Fruit fly (Drosophila melanogaster) whole organism, prepupa: ENCODE measurements around the gene CG34278.

ENCODE experiments used
- CG6854 ChIP-seq: fragments of 200-800 bp; sonication (Bioruptor generic); optimal IDR thresholded peaks from 2 replicates; lab custom pipeline; 2017; ENCODE audit warnings: missing biosample characterization, mild to moderate bottlenecking, missing genetic modification characterization
- CG8632 ChIP-seq: fragments of 200-800 bp; sonication (Bioruptor generic); optimal IDR thresholded peaks from 3 replicates; lab custom pipeline; 2016; ENCODE audit warnings: missing biosample characterization, missing genetic modification characterization
- Eip78C ChIP-seq: fragments of 200-800 bp; sonication (Bioruptor generic); peaks from one replicate; lab custom pipeline; 2016; ENCODE audit warnings: missing biosample characterization, missing genetic modification characterization
- Hr38 ChIP-seq: sonication (Bioruptor generic); optimal IDR thresholded peaks from 2 replicates; lab custom pipeline; 2016; ENCODE audit warnings: missing biosample characterization, missing genetic modification characterization
- Hr39 ChIP-seq: fragments of 200-800 bp; sonication (Bioruptor generic); optimal IDR thresholded peaks from 2 replicates; lab custom pipeline; 2016; ENCODE audit warnings: missing biosample characterization, missing genetic modification characterization
- Lpt ChIP-seq: fragments of 200-800 bp; sonication (Bioruptor generic); optimal IDR thresholded peaks from 3 replicates; lab custom pipeline; 2016; ENCODE audit warnings: missing biosample characterization, missing genetic modification characterization
- acj6 ChIP-seq: fragments of 200-800 bp; sonication (Bioruptor generic); optimal IDR thresholded peaks from 3 replicates; lab custom pipeline; 2016; ENCODE audit warnings: missing biosample characterization, missing genetic modification characterization
- eg ChIP-seq: fragments of 200-800 bp; sonication (Bioruptor generic); IDR thresholded peaks from 3 replicates; pipeline ENCODE4 v1.3.6; 2022; ENCODE audit warnings: missing biosample characterization, missing genetic modification characterization
- fd59A ChIP-seq: fragments of 200-800 bp; sonication (Bioruptor generic); optimal IDR thresholded peaks from 2 replicates; lab custom pipeline; 2017; ENCODE audit warnings: missing biosample characterization, mild to moderate bottlenecking, missing genetic modification characterization, missing genetic modification reagents
- pdm3 ChIP-seq: fragments of 200-800 bp; sonication (Bioruptor generic); optimal IDR thresholded peaks from 3 replicates; lab custom pipeline; 2016; ENCODE audit warnings: missing biosample characterization, missing genetic modification characterization
- ss ChIP-seq, 2 experiments: fragments of 200-800 bp; sonication (Bioruptor generic); optimal IDR thresholded peaks; 2 replicates in 1 of 2; 3 replicates in 1 of 2; lab custom pipeline; 2017 to 2018; ENCODE audit warnings: mild to moderate bottlenecking in 2 of 2, missing biosample characterization in 2 of 2, missing genetic modification characterization in 2 of 2, moderate library complexity in 1 of 2
- topi ChIP-seq: fragments of 200-800 bp; sonication (Bioruptor generic); optimal IDR thresholded peaks from 3 replicates; lab custom pipeline; 2016; ENCODE audit warnings: missing biosample characterization, missing genetic modification characterization
- vri ChIP-seq: fragments of 200-800 bp; sonication (Bioruptor generic); optimal IDR thresholded peaks from 3 replicates; lab custom pipeline; 2016; ENCODE audit warnings: missing biosample characterization, mild to moderate bottlenecking, missing genetic modification characterization

DNA sequence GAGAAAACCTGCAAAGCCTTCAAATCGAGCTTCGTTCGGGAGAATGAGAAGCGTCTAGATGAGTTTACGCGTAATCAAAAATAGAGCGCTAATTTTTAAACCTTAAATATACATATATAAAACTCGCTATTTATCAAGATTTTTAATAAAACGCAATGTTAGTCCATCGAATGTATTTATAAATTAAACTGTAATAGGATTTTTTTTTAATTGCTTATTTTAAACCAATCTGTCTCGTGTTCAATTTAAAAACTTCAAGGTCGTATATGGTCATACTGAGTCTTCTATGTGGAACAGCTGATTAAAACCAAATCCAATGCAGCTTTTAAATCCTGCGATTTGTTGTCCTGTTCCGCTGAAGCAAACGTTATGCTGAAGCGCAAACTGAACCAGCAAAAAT, 30.0 kb downstream of the CG34278 start, which contains the start of gene Smug:
- TF ChIP-seq Lpt (GFP tag; lab: Kevin White, UChicago), result no peak
- TF ChIP-seq ss (GFP tag; optimal IDR thresholded peaks at IDR 0.05; lab: Kevin White, UChicago), result no peak
- TF ChIP-seq eg (GFP tag; lab: Robert Waterston, UW), result no peak
- TF ChIP-seq vri (GFP tag; lab: Kevin White, UChicago), result no peak
- TF ChIP-seq CG8632, result no peak
- no peak for TF ChIP-seq CG6854 (GFP tag; lab: Kevin White, UChicago)
- TF ChIP-seq topi (GFP tag; lab: Kevin White, UChicago), result no peak
- no peak for TF ChIP-seq Hr39 (GFP tag; lab: Kevin White, UChicago)
- TF ChIP-seq Eip78C (GFP tag; lab: Kevin White, UChicago), result no peak
- TF ChIP-seq fd59A (GFP tag; lab: Kevin White, UChicago), result no peak
- no peak for TF ChIP-seq acj6 (GFP tag; lab: Kevin White, UChicago)
- TF ChIP-seq Hr38 (GFP tag; lab: Kevin White, UChicago), result no peak
- TF ChIP-seq pdm3 (GFP tag; lab: Kevin White, UChicago), result no peak
